Worm (Caenorhabditis elegans): ENCODE results near the gene srh-274.

- TF ChIP-seq lsy-2 (tag; optimal IDR thresholded peaks at IDR 0.05) (no peak), elt-3 (tag; optimal IDR thresholded peaks at IDR 0.05) (no peak), ztf-11 (tag; optimal IDR thresholded peaks at IDR 0.05) (no peak), nhr-10 (tag; optimal IDR thresholded peaks at IDR 0.05) (no peak)
Observed at ce11 chrII:950374-950773, 32.6 kb upstream of the srh-274 start.
